Worm (Caenorhabditis elegans) whole organism, L1 larva: Measurements from ENCODE around the gene F07G6.2.
"Not testable (repeated sequence)": the region's sequence is repeated elsewhere in the genome, so short reads cannot be mapped to it uniquely, and the experiment has no call there.

Experiments used
- C04F5.9 ChIP-seq: sonication (generic microtip); optimal IDR thresholded peaks from 2 replicates; lab custom pipeline; 2016; ENCODE audit warnings: missing genetic modification characterization, missing compliant biosample characterization
- F16B12.6 ChIP-seq: fragments of 150-350 bp; optimal IDR thresholded peaks from 2 replicates; lab custom pipeline; 2014; ENCODE audit warnings: missing biosample characterization, missing genetic modification characterization
- aha-1 ChIP-seq: fragments of 150-350 bp; optimal IDR thresholded peaks from 2 replicates; lab custom pipeline; 2014; ENCODE audit warnings: missing biosample characterization, missing genetic modification characterization
- ceh-8 ChIP-seq: fragments of 200-800 bp; sonication (Bioruptor generic); optimal IDR thresholded peaks from 2 replicates; lab custom pipeline; 2018; ENCODE audit warnings: mild to moderate bottlenecking, missing genetic modification characterization, moderate library complexity, missing compliant biosample characterization
- dpl-1 ChIP-seq, 3 experiments: fragments of 150-350 bp in 2 of 3; sonication (generic microtip) in 1 of 3; optimal IDR thresholded peaks; 2 replicates each; lab custom pipeline; 2014 to 2017; ENCODE audit warnings: missing biosample characterization in 3 of 3, missing genetic modification characterization in 3 of 3, missing genetic modification reagents in 3 of 3
- efl-1 ChIP-seq, 4 experiments: fragments of 150-350 bp; optimal IDR thresholded peaks in 3 of 4; peaks in 1 of 4; 1 replicate in 1 of 4; 2 replicates in 3 of 4; lab custom pipeline; 2014; ENCODE audit warnings: missing biosample characterization in 2 of 4, missing genetic modification characterization in 2 of 4, missing genetic modification reagents in 2 of 4
- irx-1 ChIP-seq: sonication (generic microtip); optimal IDR thresholded peaks from 2 replicates; lab custom pipeline; 2016; ENCODE audit warnings: missing genetic modification characterization, missing compliant biosample characterization
- lin-13 ChIP-seq: fragments of 150-350 bp; optimal IDR thresholded peaks from 2 replicates; lab custom pipeline; 2014; ENCODE audit warnings: missing biosample characterization, missing genetic modification reagents, missing genetic modification characterization
- lir-3 ChIP-seq: sonication (generic microtip); optimal IDR thresholded peaks from 2 replicates; lab custom pipeline; 2016; ENCODE audit warnings: mild to moderate bottlenecking, missing genetic modification characterization, moderate library complexity, missing compliant biosample characterization; ENCODE audit not compliant: poor library complexity
- mef-2 ChIP-seq: fragments of 150-350 bp; optimal IDR thresholded peaks from 2 replicates; lab custom pipeline; 2014; ENCODE audit warnings: missing biosample characterization, missing genetic modification characterization
- nhr-12 ChIP-seq: sonication (generic microtip); optimal IDR thresholded peaks from 2 replicates; lab custom pipeline; 2017; ENCODE audit warnings: missing biosample characterization, missing genetic modification characterization
- nhr-71 ChIP-seq: sonication (generic microtip); optimal IDR thresholded peaks from 2 replicates; lab custom pipeline; 2016; ENCODE audit warnings: mild to moderate bottlenecking, missing genetic modification characterization, moderate library complexity, missing compliant biosample characterization
- nhr-76 ChIP-seq: sonication (generic microtip); optimal IDR thresholded peaks from 2 replicates; lab custom pipeline; 2017; ENCODE audit warnings: missing biosample characterization, missing genetic modification characterization
- tlp-1 ChIP-seq: fragments of 150-350 bp; optimal IDR thresholded peaks from 2 replicates; lab custom pipeline; 2014; ENCODE audit warnings: missing biosample characterization, missing genetic modification characterization
- unc-130 ChIP-seq: fragments of 150-350 bp; optimal IDR thresholded peaks from 2 replicates; lab custom pipeline; 2017; ENCODE audit warnings: missing biosample characterization, missing genetic modification characterization, inconsistent platforms

Gene F07G6.2

ce11 chrX:1742530-1742929 is 15.4 kb downstream of the F07G6.2 start, which contains the start of gene Y75D11A.2:
Gene Y75D11A.2 (plus strand): TSS chrX:1742830.
- not testable (repeated sequence) for TF ChIP-seq nhr-76; lin-13; F16B12.6 (tag; lab: Kevin White, UChicago)

- not testable (repeated sequence) for TF ChIP-seq dpl-1 (GFP tag; optimal IDR thresholded peaks at IDR 0.05; lab: Kevin White, UChicago); mef-2; aha-1
Observed at ce11 chrX:1746117-1746516, 19.0 kb downstream of the F07G6.2 start, which contains the start of gene Y75D11A.3. Gene Y75D11A.3 (minus strand): TSS chrX:1746217.

DNA sequence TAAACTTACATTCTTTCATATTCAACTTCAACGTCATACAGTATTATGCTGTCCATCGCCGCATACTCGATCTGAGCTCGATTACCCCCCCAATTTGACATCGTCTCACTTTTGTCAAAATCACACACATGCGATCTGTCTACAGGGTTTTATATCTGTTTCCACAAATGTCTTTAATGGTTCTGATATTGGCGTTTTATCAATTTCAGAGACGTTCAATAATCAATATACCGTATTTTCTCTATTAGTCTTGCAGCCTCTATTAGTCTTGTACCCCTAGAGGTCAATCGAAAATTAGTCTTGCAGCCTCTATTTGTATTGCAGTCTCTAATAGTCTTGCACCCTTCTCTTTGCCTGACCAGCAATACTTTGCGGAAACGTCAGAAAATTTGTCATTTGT is 21.3 kb downstream of the F07G6.2 start, which contains the start of gene Y75D11A.6:
Gene Y75D11A.6, minus strand, starts transcription at position 101 of the 400 bp plus-strand sequence.
- TF ChIP-seq nhr-12; lir-3 (tag; lab: Kevin White, UChicago); irx-1: not testable (repeated sequence)

ce11 chrX:1769636-1770035 is 42.5 kb downstream of the F07G6.2 start:
- no peak for TF ChIP-seq tlp-1 (tag; lab: Kevin White, UChicago)
- TF ChIP-seq nhr-71 (tag; lab: Kevin White, UChicago), result no peak
- TF ChIP-seq efl-1 (optimal IDR thresholded peaks at IDR 0.05; lab: Kevin White, UChicago), result no peak
- peak in 1 of 2 experiments; percentile 14 for TF ChIP-seq efl-1 (GFP tag; optimal IDR thresholded peaks at IDR 0.05 in 1 of 2; lab: Kevin White, UChicago)
- TF ChIP-seq C04F5.9, result no peak

- peak; percentile 56 for TF ChIP-seq ceh-8 (GFP tag; lab: Kevin White, UChicago)
- TF ChIP-seq unc-130 (tag; lab: Kevin White, UChicago), result no peak
Observed at ce11 chrX:1777988-1778387, 50.8 kb downstream of the F07G6.2 start, which contains the start of gene elc-2. Gene elc-2 (minus strand): TSS chrX:1778088.
